Worm (Caenorhabditis elegans) whole organism, L1 larva: ENCODE measurements around the gene F44D12.6.

Experiments used
- C34B4.2 ChIP-seq: sonication (generic microtip); optimal IDR thresholded peaks from 2 replicates; lab custom pipeline; 2017; ENCODE audit warnings: mild to moderate bottlenecking, missing genetic modification characterization, missing compliant biosample characterization
- aly-2 ChIP-seq: fragments of 150-350 bp; optimal IDR thresholded peaks from 2 replicates; lab custom pipeline; 2014; ENCODE audit warnings: missing biosample characterization, missing genetic modification characterization
- ama-1 ChIP-seq: fragments of 150-350 bp; optimal IDR thresholded peaks from 2 replicates; lab custom pipeline; 2014
- ceh-8 ChIP-seq: fragments of 200-800 bp; sonication (Bioruptor generic); optimal IDR thresholded peaks from 2 replicates; lab custom pipeline; 2018; ENCODE audit warnings: mild to moderate bottlenecking, missing genetic modification characterization, moderate library complexity, missing compliant biosample characterization
- ceh-90 ChIP-seq: sonication (generic microtip); optimal IDR thresholded peaks from 2 replicates; lab custom pipeline; 2016; ENCODE audit warnings: missing genetic modification characterization, missing compliant biosample characterization
- dpl-1 ChIP-seq, 3 experiments: fragments of 150-350 bp in 2 of 3; sonication (generic microtip) in 1 of 3; optimal IDR thresholded peaks; 2 replicates each; lab custom pipeline; 2014 to 2017; ENCODE audit warnings: missing biosample characterization in 3 of 3, missing genetic modification characterization in 3 of 3, missing genetic modification reagents in 3 of 3
- dsc-1 ChIP-seq: sonication (generic microtip); optimal IDR thresholded peaks from 2 replicates; lab custom pipeline; 2016; ENCODE audit warnings: mild to moderate bottlenecking, missing genetic modification characterization, missing compliant biosample characterization
- efl-1 ChIP-seq, 4 experiments: fragments of 150-350 bp; optimal IDR thresholded peaks in 3 of 4; peaks in 1 of 4; 1 replicate in 1 of 4; 2 replicates in 3 of 4; lab custom pipeline; 2014; ENCODE audit warnings: missing biosample characterization in 2 of 4, missing genetic modification characterization in 2 of 4, missing genetic modification reagents in 2 of 4
- elt-3 ChIP-seq, 6 experiments: fragments of 150-350 bp in 1 of 6; sonication (generic microtip); optimal IDR thresholded peaks; 2 replicates each; lab custom pipeline; 2017 to 2018; ENCODE audit warnings: missing biosample characterization in 6 of 6, missing genetic modification characterization in 6 of 6, inconsistent platforms in 1 of 6
- fkh-8 ChIP-seq: sonication (generic microtip); optimal IDR thresholded peaks from 2 replicates; lab custom pipeline; 2016; ENCODE audit warnings: mild to moderate bottlenecking, missing genetic modification characterization, missing compliant biosample characterization
- grh-1 ChIP-seq: fragments of 200-800 bp; sonication (Bioruptor generic); IDR thresholded peaks from 2 replicates; pipeline ENCODE4 v1.3.6; 2022; ENCODE audit warnings: missing genetic modification reagents, missing genetic modification characterization, missing compliant biosample characterization
- hlh-4 ChIP-seq: sonication (generic microtip); optimal IDR thresholded peaks from 2 replicates; lab custom pipeline; 2016; ENCODE audit warnings: mild to moderate bottlenecking, missing genetic modification characterization, missing compliant biosample characterization
- lin-15B ChIP-seq: fragments of 150-350 bp; sonication (generic microtip); optimal IDR thresholded peaks from 3 replicates; lab custom pipeline; 2014; ENCODE audit warnings: missing biosample characterization, missing genetic modification characterization
- lin-35 ChIP-seq, 2 experiments: fragments of 150-350 bp; optimal IDR thresholded peaks; 2 replicates each; lab custom pipeline; 2014; ENCODE audit warnings: missing biosample characterization in 2 of 2, missing genetic modification characterization in 2 of 2, missing genetic modification reagents in 2 of 2
- lin-39 ChIP-seq: fragments of 150-350 bp; optimal IDR thresholded peaks from 2 replicates; lab custom pipeline; 2014; ENCODE audit warnings: missing biosample characterization, missing genetic modification reagents, missing genetic modification characterization
- lir-3 ChIP-seq: sonication (generic microtip); optimal IDR thresholded peaks from 2 replicates; lab custom pipeline; 2016; ENCODE audit warnings: mild to moderate bottlenecking, missing genetic modification characterization, moderate library complexity, missing compliant biosample characterization; ENCODE audit not compliant: poor library complexity
- lsy-2 ChIP-seq, 2 experiments: fragments of 150-350 bp; optimal IDR thresholded peaks; 2 replicates each; lab custom pipeline; 2014; ENCODE audit warnings: missing biosample characterization in 2 of 2, missing genetic modification characterization in 2 of 2
- mab-9 ChIP-seq: fragments of 200-800 bp; sonication (Bioruptor generic); IDR thresholded peaks from 2 replicates; pipeline ENCODE4 v1.3.6; 2022; ENCODE audit warnings: missing genetic modification reagents, missing genetic modification characterization, missing compliant biosample characterization
- mdl-1 ChIP-seq, 2 experiments: fragments of 150-350 bp; optimal IDR thresholded peaks; 2 replicates each; lab custom pipeline; 2014 to 2017; ENCODE audit warnings: missing biosample characterization in 2 of 2, missing genetic modification characterization in 2 of 2, inconsistent platforms in 1 of 2
- mep-1 ChIP-seq: fragments of 150-350 bp; optimal IDR thresholded peaks from 2 replicates; lab custom pipeline; 2014; ENCODE audit warnings: missing biosample characterization, missing genetic modification characterization
- nhr-237 ChIP-seq: fragments of 150-350 bp; optimal IDR thresholded peaks from 2 replicates; lab custom pipeline; 2014; ENCODE audit warnings: missing biosample characterization, missing genetic modification characterization
- nhr-71 ChIP-seq: sonication (generic microtip); optimal IDR thresholded peaks from 2 replicates; lab custom pipeline; 2016; ENCODE audit warnings: mild to moderate bottlenecking, missing genetic modification characterization, moderate library complexity, missing compliant biosample characterization
- nhr-77 ChIP-seq: fragments of 150-350 bp; optimal IDR thresholded peaks from 2 replicates; lab custom pipeline; 2014; ENCODE audit warnings: missing biosample characterization, missing genetic modification characterization
- nhr-84 ChIP-seq: sonication (generic microtip); optimal IDR thresholded peaks from 2 replicates; lab custom pipeline; 2017; ENCODE audit warnings: missing biosample characterization, missing genetic modification characterization
- nhr-85 ChIP-seq: sonication (generic microtip); peaks from one replicate; lab custom pipeline; 2016; ENCODE audit warnings: missing genetic modification characterization, inconsistent platforms, missing compliant biosample characterization
- nhr-90 ChIP-seq: sonication (generic microtip); optimal IDR thresholded peaks from 2 replicates; lab custom pipeline; 2016; ENCODE audit warnings: mild to moderate bottlenecking, missing genetic modification characterization, missing compliant biosample characterization; ENCODE audit not compliant: poor library complexity
- rnt-1 ChIP-seq: sonication (generic microtip); optimal IDR thresholded peaks from 2 replicates; lab custom pipeline; 2016; ENCODE audit warnings: mild to moderate bottlenecking, missing genetic modification characterization, moderate library complexity, missing compliant biosample characterization
- snu-23 ChIP-seq: sonication (generic microtip); optimal IDR thresholded peaks from 2 replicates; lab custom pipeline; 2016; ENCODE audit warnings: missing genetic modification characterization, missing compliant biosample characterization
- sup-37 ChIP-seq: fragments of 200-800 bp; sonication (Bioruptor generic); optimal IDR thresholded peaks from 2 replicates; lab custom pipeline; 2018; ENCODE audit warnings: mild to moderate bottlenecking, missing genetic modification characterization, missing compliant biosample characterization
- tbx-2 ChIP-seq: sonication (generic microtip); optimal IDR thresholded peaks from 2 replicates; lab custom pipeline; 2016; ENCODE audit warnings: missing genetic modification characterization, missing compliant biosample characterization
- unc-130 ChIP-seq: fragments of 150-350 bp; optimal IDR thresholded peaks from 2 replicates; lab custom pipeline; 2017; ENCODE audit warnings: missing biosample characterization, missing genetic modification characterization, inconsistent platforms
- unc-30 ChIP-seq: sonication (generic microtip); optimal IDR thresholded peaks from 2 replicates; lab custom pipeline; 2017; ENCODE audit warnings: missing biosample characterization, missing genetic modification characterization
- unc-62 ChIP-seq: fragments of 150-350 bp; optimal IDR thresholded peaks from 2 replicates; lab custom pipeline; 2014; ENCODE audit warnings: missing biosample characterization, missing genetic modification reagents, missing genetic modification characterization
- unc-98 ChIP-seq: fragments of 200-800 bp; sonication (Bioruptor generic); IDR thresholded peaks from 2 replicates; pipeline ENCODE4 v1.3.6; 2022; ENCODE audit warnings: missing genetic modification characterization, missing compliant biosample characterization
- vab-15 ChIP-seq: sonication (generic microtip); optimal IDR thresholded peaks from 2 replicates; lab custom pipeline; 2017; ENCODE audit warnings: missing genotype, mild to moderate bottlenecking, missing genetic modification characterization, missing compliant biosample characterization
- zip-4 ChIP-seq: fragments of 200-800 bp; sonication (Bioruptor generic); optimal IDR thresholded peaks from 2 replicates; lab custom pipeline; 2018; ENCODE audit warnings: mild to moderate bottlenecking, missing genetic modification characterization, moderate library complexity, missing compliant biosample characterization
- ztf-4 ChIP-seq: fragments of 150-350 bp; optimal IDR thresholded peaks from 2 replicates; lab custom pipeline; 2014; ENCODE audit warnings: missing biosample characterization, missing genetic modification characterization

The F44D12.6 gene

ce11 chrIV:10072527-10072926 is 39.4 kb downstream of the F44D12.6 start, which contains the start of gene W01B6.3:
Gene W01B6.3 (minus strand): TSS chrIV:10072627.
- no peak for TF ChIP-seq unc-98 (GFP tag; lab: Robert Waterston, UW)
- TF ChIP-seq aly-2 (tag; lab: Kevin White, UChicago): no peak
- TF ChIP-seq ceh-8 (GFP tag; lab: Kevin White, UChicago): no peak
- TF ChIP-seq ztf-4 (tag; lab: Kevin White, UChicago): no peak
- TF ChIP-seq unc-30: no peak

ce11 chrIV:10075034-10075510 is 41.9 kb downstream of the F44D12.6 start, which contains the start of the genes ttbk-4 and W01B6.4:
Gene ttbk-4 (minus strand): TSS chrIV:10075134.
Gene W01B6.4 (plus strand): TSS chrIV:10075460.
- no peak for TF ChIP-seq lin-39 (tag; lab: Kevin White, UChicago)
- TF ChIP-seq nhr-90: no peak
- TF ChIP-seq zip-4 (GFP tag; lab: Kevin White, UChicago): no peak
- TF ChIP-seq C34B4.2: no peak
- no peak for TF ChIP-seq unc-62 (GFP tag; lab: Kevin White, UChicago)
- no peak for TF ChIP-seq unc-130
- no peak for TF ChIP-seq dsc-1 (tag; lab: Kevin White, UChicago)
- no peak for TF ChIP-seq unc-98 (GFP tag; lab: Robert Waterston, UW)
- no peak for TF ChIP-seq elt-3 (tag; optimal IDR thresholded peaks at IDR 0.05; lab: Kevin White, UChicago)
- TF ChIP-seq mep-1: no peak
- no peak for TF ChIP-seq ama-1 (lab: Kevin White, UChicago)
- no peak for TF ChIP-seq grh-1 (GFP tag; lab: Robert Waterston, UW)
- no peak for TF ChIP-seq rnt-1 (tag; lab: Kevin White, UChicago)
- no peak for TF ChIP-seq lsy-2 (tag; optimal IDR thresholded peaks at IDR 0.05; lab: Kevin White, UChicago)
- TF ChIP-seq lin-15B (tag; lab: Kevin White, UChicago): no peak
- TF ChIP-seq nhr-71 (tag; lab: Kevin White, UChicago): no peak
- TF ChIP-seq mdl-1 (tag; optimal IDR thresholded peaks at IDR 0.05; lab: Kevin White, UChicago): no peak
- TF ChIP-seq nhr-237 (tag; lab: Kevin White, UChicago): no peak
- TF ChIP-seq nhr-84 (tag; lab: Kevin White, UChicago): no peak
- TF ChIP-seq, all 84 proteins: peak for 0

ce11 chrIV:10075899-10076298 is 42.7 kb downstream of the F44D12.6 start, which contains the start of gene W01B6.5:
Gene W01B6.5 (plus strand): TSS chrIV:10076199.
- TF ChIP-seq dpl-1 (GFP tag; optimal IDR thresholded peaks at IDR 0.05; lab: Kevin White, UChicago) (no peak), efl-1 (optimal IDR thresholded peaks at IDR 0.05; lab: Kevin White, UChicago) (no peak), efl-1 (GFP tag; optimal IDR thresholded peaks at IDR 0.05 in 1 of 2; lab: Kevin White, UChicago) (peak in 1 of 2 experiments; percentile 40)
- TF ChIP-seq, all 84 proteins: peak for 1

ce11 chrIV:10078003-10078402 is 44.9 kb downstream of the F44D12.6 start:
- TF ChIP-seq ceh-90 (tag; lab: Kevin White, UChicago) (no peak), hlh-4 (tag; lab: Kevin White, UChicago) (no peak), ceh-8 (GFP tag; lab: Kevin White, UChicago) (no peak), lin-35 (GFP tag; optimal IDR thresholded peaks at IDR 0.05; lab: Kevin White, UChicago) (no peak), nhr-77 (tag; lab: Kevin White, UChicago) (no peak), fkh-8 (tag; lab: Kevin White, UChicago) (no peak), snu-23 (GFP tag; lab: Kevin White, UChicago) (no peak), vab-15 (tag; lab: Kevin White, UChicago) (no peak), nhr-85 (tag; lab: Kevin White, UChicago) (no peak), sup-37 (GFP tag; lab: Kevin White, UChicago) (no peak), lir-3 (tag; lab: Kevin White, UChicago) (no peak), mab-9 (GFP tag; lab: Robert Waterston, UW) (no peak), tbx-2 (tag; lab: Kevin White, UChicago) (no peak), lin-15B (tag; lab: Kevin White, UChicago) (no peak)
